Worm (Caenorhabditis elegans) whole organism, young adult: Measurements from ENCODE around the gene twk-9.

Source experiments
- B0019.2 ChIP-seq: fragments of 200-800 bp; sonication (Bioruptor generic); conservative IDR thresholded peaks from 2 replicates; pipeline ENCODE4 v1.3.6; 2022; ENCODE audit warnings: missing genetic modification reagents, missing genetic modification characterization, missing compliant biosample characterization
- B0261.1 ChIP-seq: sonication (generic microtip); optimal IDR thresholded peaks from 2 replicates; lab custom pipeline; 2016; ENCODE audit warnings: mild to moderate bottlenecking, missing genetic modification characterization, moderate library complexity, missing compliant biosample characterization
- B0336.3 ChIP-seq: fragments of 200-800 bp; sonication (Bioruptor generic); IDR thresholded peaks from 2 replicates; pipeline ENCODE4 v1.3.6; 2022; ENCODE audit warnings: missing genetic modification characterization, missing compliant biosample characterization
- F10E7.11 ChIP-seq: sonication (generic microtip); optimal IDR thresholded peaks from 2 replicates; lab custom pipeline; 2017; ENCODE audit warnings: mild to moderate bottlenecking, missing genetic modification characterization, moderate library complexity, missing compliant biosample characterization
- F33H1.4 ChIP-seq: fragments of 200-800 bp; sonication (Bioruptor generic); IDR thresholded peaks from 2 replicates; pipeline ENCODE4 v1.3.6; 2022; ENCODE audit warnings: missing genetic modification reagents, missing genetic modification characterization, missing compliant biosample characterization
- F39B2.1 ChIP-seq: fragments of 200-800 bp; sonication (Bioruptor generic); IDR thresholded peaks from 2 replicates; pipeline ENCODE4 v1.3.6; 2022; ENCODE audit warnings: missing genetic modification reagents, missing genetic modification characterization, missing compliant biosample characterization
- Y56A3A.18 ChIP-seq: fragments of 200-800 bp; sonication (Bioruptor generic); IDR thresholded peaks from 2 replicates; pipeline ENCODE4 v1.3.6; 2022; ENCODE audit warnings: missing genetic modification reagents, missing genetic modification characterization, missing compliant biosample characterization
- Y67H2A.10 ChIP-seq: fragments of 200-800 bp; sonication (Bioruptor generic); conservative IDR thresholded peaks from 2 replicates; pipeline ENCODE4 v1.3.6; 2022; ENCODE audit warnings: missing genetic modification reagents, missing genetic modification characterization, missing compliant biosample characterization
- Y95B8A.8 ChIP-seq: fragments of 200-800 bp; sonication (Bioruptor generic); IDR thresholded peaks from 2 replicates; pipeline ENCODE4 v1.3.6; 2022; ENCODE audit warnings: missing genetic modification reagents, missing genetic modification characterization, missing compliant biosample characterization
- aptf-3 ChIP-seq: fragments of 200-800 bp; sonication (Bioruptor generic); IDR thresholded peaks from 2 replicates; pipeline ENCODE4 v1.3.6; 2022; ENCODE audit warnings: missing genetic modification characterization, missing compliant biosample characterization
- attf-3 ChIP-seq: fragments of 200-800 bp; sonication (Bioruptor generic); conservative IDR thresholded peaks from 2 replicates; pipeline ENCODE4 v1.3.6; 2022; ENCODE audit warnings: missing genetic modification reagents, missing genetic modification characterization, missing compliant biosample characterization
- ceh-27 ChIP-seq: fragments of 200-800 bp; sonication (Bioruptor generic); optimal IDR thresholded peaks from 2 replicates; lab custom pipeline; 2018; ENCODE audit warnings: mild to moderate bottlenecking, missing genetic modification characterization, moderate library complexity, missing compliant biosample characterization
- ceh-58 ChIP-seq: fragments of 200-800 bp; sonication (Bioruptor generic); IDR thresholded peaks from 2 replicates; pipeline ENCODE4 v1.3.6; 2022; ENCODE audit warnings: missing genetic modification characterization, missing compliant biosample characterization
- ceh-91 ChIP-seq: fragments of 200-800 bp; sonication (Bioruptor generic); IDR thresholded peaks from 2 replicates; pipeline ENCODE4 v1.3.6; 2022; ENCODE audit warnings: missing genetic modification reagents, missing genetic modification characterization, missing compliant biosample characterization
- efl-1 ChIP-seq: fragments of 150-350 bp; optimal IDR thresholded peaks from 2 replicates; lab custom pipeline; 2014; ENCODE audit warnings: missing biosample characterization, missing genetic modification reagents, missing genetic modification characterization
- egl-18 ChIP-seq: fragments of 200-800 bp; sonication (Bioruptor generic); IDR thresholded peaks from 2 replicates; pipeline ENCODE4 v1.3.6; 2022; ENCODE audit warnings: missing genetic modification reagents, missing genetic modification characterization, missing compliant biosample characterization
- egl-44 ChIP-seq: fragments of 200-800 bp; sonication (Bioruptor generic); IDR thresholded peaks from 2 replicates; pipeline ENCODE4 v1.3.6; 2022; ENCODE audit warnings: missing genetic modification reagents, missing genetic modification characterization, missing compliant biosample characterization
- gei-17 ChIP-seq: fragments of 200-800 bp; sonication (Bioruptor generic); optimal IDR thresholded peaks from 2 replicates; lab custom pipeline; 2018; ENCODE audit warnings: mild to moderate bottlenecking, missing genetic modification characterization, missing compliant biosample characterization
- hlh-12 ChIP-seq: sonication (generic microtip); optimal IDR thresholded peaks from 2 replicates; lab custom pipeline; 2016; ENCODE audit warnings: missing genetic modification characterization, missing compliant biosample characterization
- hmg-1.2 ChIP-seq: fragments of 200-800 bp; sonication (Bioruptor generic); IDR thresholded peaks from 2 replicates; pipeline ENCODE4 v1.3.6; 2022; ENCODE audit warnings: missing genetic modification reagents, missing genetic modification characterization, missing compliant biosample characterization
- hmg-20 ChIP-seq: fragments of 200-800 bp; sonication (Bioruptor generic); IDR thresholded peaks from 2 replicates; pipeline ENCODE4 v1.3.6; 2022; ENCODE audit warnings: missing genetic modification reagents, missing genetic modification characterization, missing compliant biosample characterization
- hsf-1 ChIP-seq: fragments of 200-800 bp; sonication (Bioruptor generic); IDR thresholded peaks from 2 replicates; pipeline ENCODE4 v1.3.6; 2022; ENCODE audit warnings: missing genetic modification reagents, missing genetic modification characterization, missing compliant biosample characterization
- lin-26 ChIP-seq: fragments of 200-800 bp; sonication (Bioruptor generic); IDR thresholded peaks from 2 replicates; pipeline ENCODE4 v1.3.6; 2022; ENCODE audit warnings: missing genetic modification reagents, missing genetic modification characterization, missing compliant biosample characterization
- lsl-1 ChIP-seq: fragments of 200-800 bp; sonication (Bioruptor generic); optimal IDR thresholded peaks from 2 replicates; lab custom pipeline; 2018; ENCODE audit warnings: mild to moderate bottlenecking, missing genetic modification characterization, moderate library complexity, missing compliant biosample characterization
- madf-10 ChIP-seq: sonication (generic microtip); optimal IDR thresholded peaks from 2 replicates; lab custom pipeline; 2016; ENCODE audit warnings: mild to moderate bottlenecking, missing genetic modification characterization, missing compliant biosample characterization
- madf-6 ChIP-seq: fragments of 200-800 bp; sonication (Bioruptor generic); IDR thresholded peaks from 2 replicates; pipeline ENCODE4 v1.3.6; 2022; ENCODE audit warnings: missing genetic modification reagents, missing genetic modification characterization, missing compliant biosample characterization
- mel-28 ChIP-seq: sonication (generic microtip); optimal IDR thresholded peaks from 2 replicates; lab custom pipeline; 2016; ENCODE audit warnings: borderline replicate concordance, mild to moderate bottlenecking, missing genetic modification characterization, missing compliant biosample characterization
- mes-4 ChIP-seq: sonication (generic microtip); optimal IDR thresholded peaks from 2 replicates; lab custom pipeline; 2016; ENCODE audit warnings: missing genotype, missing genetic modification characterization, missing compliant biosample characterization
- mxl-1 ChIP-seq: sonication (generic microtip); optimal IDR thresholded peaks from 2 replicates; lab custom pipeline; 2016; ENCODE audit warnings: missing genetic modification characterization, missing compliant biosample characterization
- nhr-27 ChIP-seq: fragments of 200-800 bp; sonication (Bioruptor generic); optimal IDR thresholded peaks from 2 replicates; lab custom pipeline; 2018; ENCODE audit warnings: mild to moderate bottlenecking, missing genetic modification characterization, moderate library complexity, missing compliant biosample characterization
- nhr-90 ChIP-seq: sonication (generic microtip); optimal IDR thresholded peaks from 2 replicates; lab custom pipeline; 2016; ENCODE audit warnings: missing genotype, mild to moderate bottlenecking, missing genetic modification characterization, missing compliant biosample characterization
- rec-8 ChIP-seq, 2 experiments: sonication (generic microtip); optimal IDR thresholded peaks; 2 replicates each; lab custom pipeline; 2016; ENCODE audit warnings: mild to moderate bottlenecking in 2 of 2, missing genetic modification characterization in 2 of 2, missing genetic modification reagents in 2 of 2, missing genotype in 2 of 2, missing biosample characterization in 1 of 2, missing compliant biosample characterization in 1 of 2, moderate library complexity in 1 of 2
- sea-2 ChIP-seq: fragments of 200-800 bp; sonication (Bioruptor generic); IDR thresholded peaks from 2 replicates; pipeline ENCODE4 v1.3.6; 2022; ENCODE audit warnings: missing genetic modification characterization, missing compliant biosample characterization
- snpc-1.3 ChIP-seq: sonication (generic microtip); optimal IDR thresholded peaks from 2 replicates; lab custom pipeline; 2017; ENCODE audit warnings: missing genetic modification characterization, mild to moderate bottlenecking, missing compliant biosample characterization, antibody characterized with exemption, moderate library complexity, missing genotype, missing genetic modification reagents; ENCODE audit not compliant: insufficient read depth
- snpc-4 ChIP-seq, 5 experiments: fragments of 150-350 bp in 1 of 5; sonication (generic microtip) in 4 of 5; optimal IDR thresholded peaks; 2 replicates each; lab custom pipeline; 2014 to 2018; ENCODE audit warnings: missing genetic modification characterization in 5 of 5, missing biosample characterization in 3 of 5, antibody characterized with exemption in 2 of 5, mild to moderate bottlenecking in 2 of 5, missing compliant biosample characterization in 2 of 5, missing genotype in 2 of 5, moderate library complexity in 2 of 5, missing genetic modification reagents in 1 of 5
- tbp1 ChIP-seq: fragments of 200-800 bp; sonication (Bioruptor generic); optimal IDR thresholded peaks from 2 replicates; lab custom pipeline; 2018; ENCODE audit warnings: mild to moderate bottlenecking, missing genetic modification characterization, missing compliant biosample characterization
- unc-62 ChIP-seq: fragments of 150-350 bp; optimal IDR thresholded peaks from 2 replicates; lab custom pipeline; 2014; ENCODE audit warnings: missing biosample characterization, missing genetic modification reagents, missing genetic modification characterization
- xnd-1 ChIP-seq: sonication (generic microtip); optimal IDR thresholded peaks from 2 replicates; lab custom pipeline; 2016; ENCODE audit warnings: missing genotype, missing genetic modification reagents, missing genetic modification characterization, missing compliant biosample characterization
- ztf-18 ChIP-seq: sonication (generic microtip); optimal IDR thresholded peaks from 2 replicates; lab custom pipeline; 2016; ENCODE audit warnings: missing genotype, mild to moderate bottlenecking, missing genetic modification characterization, missing compliant biosample characterization
- ztf-25 ChIP-seq: fragments of 200-800 bp; sonication (Bioruptor generic); IDR thresholded peaks from 2 replicates; pipeline ENCODE4 v1.3.6; 2022; ENCODE audit warnings: missing genetic modification reagents, missing genetic modification characterization, missing compliant biosample characterization
- ztf-26 ChIP-seq: sonication (generic microtip); optimal IDR thresholded peaks from 2 replicates; lab custom pipeline; 2017; ENCODE audit warnings: missing genetic modification characterization, missing compliant biosample characterization

Gene twk-9

ce11 chrIV:9739001-9739400 lies 46.0 kb downstream of the twk-9 start (continued):
- TF ChIP-seq xnd-1 (tag; lab: Kevin White, UChicago): peak; percentile 43
- TF ChIP-seq ztf-18 (tag; lab: Kevin White, UChicago): no peak
- TF ChIP-seq hmg-1.2 (GFP tag; lab: Robert Waterston, UW): peak; percentile 36
- peak; percentile 38 for TF ChIP-seq lsl-1 (GFP tag; lab: Kevin White, UChicago)
- TF ChIP-seq tbp1 (GFP tag; lab: Kevin White, UChicago): peak; percentile 33
- TF ChIP-seq efl-1 (GFP tag; lab: Kevin White, UChicago): peak; percentile 33
- TF ChIP-seq snpc-4 (GFP tag; optimal IDR thresholded peaks at IDR 0.05; lab: Kevin White, UChicago): peak; percentile 40
- TF ChIP-seq snpc-4 (tag; optimal IDR thresholded peaks at IDR 0.05; lab: Kevin White, UChicago): peak in 2 of 4 experiments; percentile 16 to 53
- peak; percentile 80; the same call in 1 of the 2 replicates for TF ChIP-seq Y95B8A.8 (GFP tag; lab: Robert Waterston, UW)
- no peak for TF ChIP-seq gei-17
- TF ChIP-seq Y67H2A.10 (GFP tag; lab: Robert Waterston, UW): no peak
- TF ChIP-seq ceh-91: no peak
- no peak for TF ChIP-seq Y56A3A.18
- no peak for TF ChIP-seq B0261.1
- no peak for TF ChIP-seq ceh-27 (GFP tag; lab: Kevin White, UChicago)
- TF ChIP-seq attf-3: no peak
- no peak for TF ChIP-seq ztf-26 (tag; lab: Kevin White, UChicago)
- peak; percentile 93 for TF ChIP-seq B0336.3 (GFP tag; lab: Robert Waterston, UW)
- no peak for TF ChIP-seq rec-8 (tag; optimal IDR thresholded peaks at IDR 0.05; lab: Kevin White, UChicago)
- no peak for TF ChIP-seq mel-28 (tag; lab: Kevin White, UChicago)
- no peak for TF ChIP-seq B0019.2 (GFP tag; lab: Robert Waterston, UW)
- no peak for TF ChIP-seq aptf-3 (GFP tag; lab: Robert Waterston, UW)
- TF ChIP-seq nhr-27 (tag; lab: Kevin White, UChicago): no peak
- TF ChIP-seq mxl-1 (tag; lab: Kevin White, UChicago): no peak
- TF ChIP-seq sea-2: no peak
- no peak for TF ChIP-seq snpc-1.3 (tag; lab: Kevin White, UChicago)
- no peak; the same call in 1 of the 2 replicates for TF ChIP-seq lin-26
- peak; percentile 66; the same call in 1 of the 2 replicates for TF ChIP-seq hsf-1 (GFP tag; lab: Robert Waterston, UW)
- TF ChIP-seq mes-4 (tag; lab: Kevin White, UChicago): no peak
- TF ChIP-seq hlh-12: no peak
- TF ChIP-seq ceh-58 (GFP tag; lab: Robert Waterston, UW): no peak
- peak; percentile 71 for TF ChIP-seq madf-6
- TF ChIP-seq egl-44: no peak
- no peak for TF ChIP-seq nhr-90 (tag; lab: Kevin White, UChicago)
- TF ChIP-seq F33H1.4 (GFP tag; lab: Robert Waterston, UW): peak; percentile 32; the same call in 1 of the 2 replicates
- 0 out of 2 replicates have a peak, but pooled peaks have one; percentile 34 for TF ChIP-seq F39B2.1 (GFP tag; lab: Robert Waterston, UW)
- no peak for TF ChIP-seq ztf-25 (GFP tag; lab: Robert Waterston, UW)
- TF ChIP-seq madf-10 (tag; lab: Kevin White, UChicago): no peak
- TF ChIP-seq F10E7.11 (tag; lab: Kevin White, UChicago): no peak
- no peak for TF ChIP-seq unc-62 (GFP tag; lab: Kevin White, UChicago)
- no peak for TF ChIP-seq egl-18 (GFP tag; lab: Robert Waterston, UW)
- no peak; the same call in 1 of the 2 replicates for TF ChIP-seq hmg-20 (GFP tag; lab: Robert Waterston, UW)
